Fruit fly (Drosophila melanogaster) whole organism, embryonic: ENCODE data around the gene Nt5b.

Experiments used
- Ada2b ChIP-seq: fragments of 200-800 bp; sonication (Bioruptor generic); IDR thresholded peaks from 2 replicates; pipeline ENCODE4 v1.3.6; 2022; ENCODE audit warnings: missing biosample characterization, missing genetic modification characterization
- Atf6 ChIP-seq: fragments of 200-800 bp; sonication (Bioruptor generic); IDR thresholded peaks from 2 replicates; pipeline ENCODE4 v1.3.6; 2022; ENCODE audit warnings: missing biosample characterization, missing genetic modification characterization
- CG11504 ChIP-seq: fragments of 200-800 bp; sonication (Bioruptor generic); optimal IDR thresholded peaks from 3 replicates; lab custom pipeline; 2019; ENCODE audit warnings: missing biosample characterization, mild to moderate bottlenecking, missing genetic modification characterization, moderate library complexity
- CG13424 ChIP-seq: fragments of 200-800 bp; sonication (Bioruptor generic); optimal IDR thresholded peaks from 2 replicates; lab custom pipeline; 2019; ENCODE audit warnings: missing biosample characterization, mild to moderate bottlenecking, missing genetic modification characterization, moderate library complexity
- CG15269 ChIP-seq: fragments of 200-800 bp; sonication (Bioruptor generic); optimal IDR thresholded peaks from 2 replicates; lab custom pipeline; 2018; ENCODE audit warnings: missing biosample characterization, mild to moderate bottlenecking, missing genetic modification characterization, moderate library complexity
- CG18599 ChIP-seq: fragments of 200-800 bp; sonication (Bioruptor generic); optimal IDR thresholded peaks from 3 replicates; lab custom pipeline; 2017; ENCODE audit warnings: missing biosample characterization, missing genetic modification characterization, mild to moderate bottlenecking, moderate library complexity, missing genetic modification reagents
- CG2120 ChIP-seq: fragments of 200-800 bp; sonication (Bioruptor generic); optimal IDR thresholded peaks from 3 replicates; lab custom pipeline; 2016; ENCODE audit warnings: missing biosample characterization, missing genetic modification characterization
- CG2678 ChIP-seq: fragments of 200-800 bp; sonication (Bioruptor generic); optimal IDR thresholded peaks from 3 replicates; lab custom pipeline; 2019; ENCODE audit warnings: missing biosample characterization, mild to moderate bottlenecking, missing genetic modification characterization, moderate library complexity
- CG31441 ChIP-seq: fragments of 200-800 bp; sonication (Bioruptor generic); IDR thresholded peaks from 2 replicates; pipeline ENCODE4 v1.3.6; 2022; ENCODE audit warnings: missing biosample characterization, missing genetic modification characterization
- CG3281 ChIP-seq: fragments of 200-800 bp; sonication (Bioruptor generic); optimal IDR thresholded peaks from 3 replicates; lab custom pipeline; 2017; ENCODE audit warnings: missing biosample characterization, mild to moderate bottlenecking, missing genetic modification characterization
- CG3847 ChIP-seq: fragments of 200-800 bp; sonication (Bioruptor generic); IDR thresholded peaks from 2 replicates; pipeline ENCODE4 v1.3.6; 2022; ENCODE audit warnings: missing biosample characterization, missing genetic modification characterization
- CG7556 ChIP-seq: fragments of 200-800 bp; sonication (Bioruptor generic); optimal IDR thresholded peaks from 2 replicates; lab custom pipeline; 2017; ENCODE audit warnings: missing biosample characterization, mild to moderate bottlenecking, missing genetic modification characterization
- CG7839 ChIP-seq: fragments of 200-800 bp; sonication (Bioruptor generic); optimal IDR thresholded peaks from 3 replicates; lab custom pipeline; 2018; ENCODE audit warnings: missing biosample characterization, mild to moderate bottlenecking, missing genetic modification characterization, moderate library complexity
- CoRest ChIP-seq: fragments of 200-800 bp; sonication (Bioruptor generic); optimal IDR thresholded peaks from 3 replicates; lab custom pipeline; 2018; ENCODE audit warnings: missing biosample characterization, mild to moderate bottlenecking, missing genetic modification characterization, moderate library complexity
- D19B ChIP-seq: fragments of 200-800 bp; sonication (Bioruptor generic); optimal IDR thresholded peaks from 2 replicates; lab custom pipeline; 2017; ENCODE audit warnings: missing biosample characterization, mild to moderate bottlenecking, missing genetic modification characterization
- Dip3 ChIP-seq: fragments of 200-800 bp; sonication (Bioruptor generic); optimal IDR thresholded peaks from 3 replicates; lab custom pipeline; 2016; ENCODE audit warnings: missing biosample characterization, missing genetic modification characterization
- Ets65A ChIP-seq: fragments of 200-800 bp; sonication (Bioruptor generic); peaks from one replicate; lab custom pipeline; 2016; ENCODE audit warnings: missing biosample characterization, missing genetic modification characterization
- Fer2 ChIP-seq: fragments of 200-800 bp; sonication (Bioruptor generic); optimal IDR thresholded peaks from 2 replicates; lab custom pipeline; 2018; ENCODE audit warnings: missing biosample characterization, mild to moderate bottlenecking, missing genetic modification characterization, moderate library complexity
- Fer3 ChIP-seq: fragments of 200-800 bp; sonication (Bioruptor generic); optimal IDR thresholded peaks from 2 replicates; lab custom pipeline; 2018; ENCODE audit warnings: missing biosample characterization, mild to moderate bottlenecking, missing genetic modification characterization, moderate library complexity
- H15 ChIP-seq: fragments of 200-800 bp; sonication (Bioruptor generic); IDR thresholded peaks from 3 replicates; pipeline ENCODE4 v1.3.6; 2022; ENCODE audit warnings: missing biosample characterization, missing genetic modification characterization
- Hr51 ChIP-seq, 2 experiments: fragments of 200-800 bp; sonication (Bioruptor generic); optimal IDR thresholded peaks; 2 replicates in 1 of 2; 3 replicates in 1 of 2; lab custom pipeline; 2016 to 2018; ENCODE audit warnings: missing biosample characterization in 2 of 2, missing genetic modification characterization in 2 of 2, mild to moderate bottlenecking in 1 of 2, moderate library complexity in 1 of 2
- Meics ChIP-seq: fragments of 200-800 bp; sonication (Bioruptor generic); optimal IDR thresholded peaks from 2 replicates; lab custom pipeline; 2017; ENCODE audit warnings: missing biosample characterization, mild to moderate bottlenecking, missing genetic modification characterization
- Pdp1 ChIP-seq, 2 experiments: fragments of 200-800 bp; sonication (Bioruptor generic); optimal IDR thresholded peaks; 3 replicates each; lab custom pipeline; 2016; ENCODE audit warnings: missing biosample characterization in 2 of 2, missing genetic modification characterization in 2 of 2, mild to moderate bottlenecking in 1 of 2, moderate library complexity in 1 of 2
- Sox102F ChIP-seq: fragments of 200-800 bp; sonication (Bioruptor generic); optimal IDR thresholded peaks from 2 replicates; lab custom pipeline; 2018; ENCODE audit warnings: missing biosample characterization, mild to moderate bottlenecking, missing genetic modification characterization, moderate library complexity
- bab2 ChIP-seq: fragments of 200-800 bp; sonication (Bioruptor generic); optimal IDR thresholded peaks from 2 replicates; lab custom pipeline; 2016; ENCODE audit warnings: missing biosample characterization, missing genetic modification characterization
- cato ChIP-seq: fragments of 200-800 bp; sonication (Bioruptor generic); optimal IDR thresholded peaks from 2 replicates; lab custom pipeline; 2016; ENCODE audit warnings: missing biosample characterization, missing genetic modification characterization, borderline replicate concordance
- ci ChIP-seq: fragments of 200-800 bp; sonication (Bioruptor generic); IDR thresholded peaks from 3 replicates; pipeline ENCODE4 v1.3.6; 2022; ENCODE audit warnings: missing biosample characterization, missing genetic modification characterization
- cwo ChIP-seq: fragments of 200-800 bp; sonication (Bioruptor generic); optimal IDR thresholded peaks from 3 replicates; lab custom pipeline; 2017; ENCODE audit warnings: missing biosample characterization, missing genetic modification characterization, mild to moderate bottlenecking, moderate library complexity, missing genetic modification reagents
- dysf ChIP-seq: fragments of 200-800 bp; sonication (Bioruptor generic); IDR thresholded peaks from 3 replicates; pipeline ENCODE4 v1.3.6; 2022; ENCODE audit warnings: missing biosample characterization, missing genetic modification characterization
- ems ChIP-seq: fragments of 200-800 bp; sonication (Bioruptor generic); optimal IDR thresholded peaks from 3 replicates; lab custom pipeline; 2016; ENCODE audit warnings: missing biosample characterization, missing genetic modification characterization
- gcm2 ChIP-seq: fragments of 200-800 bp; sonication (Bioruptor generic); optimal IDR thresholded peaks from 2 replicates; lab custom pipeline; 2016; ENCODE audit warnings: missing biosample characterization, missing genetic modification characterization
- gem ChIP-seq: fragments of 200-800 bp; sonication (Bioruptor generic); optimal IDR thresholded peaks from 2 replicates; lab custom pipeline; 2019; ENCODE audit warnings: missing biosample characterization, mild to moderate bottlenecking, missing genetic modification characterization, moderate library complexity
- grau ChIP-seq: fragments of 200-800 bp; optimal IDR thresholded peaks from 3 replicates; lab custom pipeline; 2019; ENCODE audit warnings: missing biosample characterization, mild to moderate bottlenecking, missing genetic modification characterization, moderate library complexity
- hbn ChIP-seq: fragments of 200-800 bp; sonication (Bioruptor generic); IDR thresholded peaks from 2 replicates; pipeline ENCODE4 v1.3.6; 2022; ENCODE audit warnings: missing biosample characterization, missing genetic modification characterization; ENCODE audit not compliant: partially characterized antibody
- lab ChIP-seq: fragments of 200-800 bp; sonication (Bioruptor generic); optimal IDR thresholded peaks from 3 replicates; lab custom pipeline; 2017; ENCODE audit warnings: missing biosample characterization, missing genetic modification characterization, mild to moderate bottlenecking, moderate library complexity, missing genetic modification reagents
- lmd ChIP-seq: fragments of 200-800 bp; sonication (Bioruptor generic); IDR thresholded peaks from 2 replicates; pipeline ENCODE4 v1.3.6; 2022; ENCODE audit warnings: missing biosample characterization, missing genetic modification characterization
- luna ChIP-seq: fragments of 200-800 bp; sonication (Bioruptor generic); optimal IDR thresholded peaks from 2 replicates; lab custom pipeline; 2016; ENCODE audit warnings: missing biosample characterization, missing genetic modification characterization
- pita ChIP-seq: fragments of 200-800 bp; sonication (Bioruptor generic); optimal IDR thresholded peaks from 2 replicates; lab custom pipeline; 2017; ENCODE audit warnings: missing biosample characterization, mild to moderate bottlenecking, missing genetic modification characterization
- repo ChIP-seq: fragments of 200-800 bp; sonication (Bioruptor generic); optimal IDR thresholded peaks from 2 replicates; lab custom pipeline; 2016; ENCODE audit warnings: missing biosample characterization, missing genetic modification characterization
- row ChIP-seq: fragments of 200-800 bp; sonication (Bioruptor generic); IDR thresholded peaks from 3 replicates; pipeline ENCODE4 v1.3.6; 2022; ENCODE audit warnings: missing biosample characterization, missing genetic modification characterization
- scrt ChIP-seq: fragments of 200-800 bp; sonication (Bioruptor generic); optimal IDR thresholded peaks from 2 replicates; lab custom pipeline; 2018; ENCODE audit warnings: missing biosample characterization, mild to moderate bottlenecking, missing genetic modification characterization, moderate library complexity
- sd ChIP-seq: fragments of 200-800 bp; sonication (Bioruptor generic); optimal IDR thresholded peaks from 3 replicates; lab custom pipeline; 2018; ENCODE audit warnings: missing biosample characterization, mild to moderate bottlenecking, missing genetic modification characterization, moderate library complexity
- shn ChIP-seq: fragments of 200-800 bp; sonication (Bioruptor generic); optimal IDR thresholded peaks from 3 replicates; lab custom pipeline; 2016; ENCODE audit warnings: missing biosample characterization, missing genetic modification characterization
- slbo ChIP-seq: fragments of 200-800 bp; sonication (Bioruptor generic); IDR thresholded peaks from 2 replicates; pipeline ENCODE4 v1.3.6; 2022; ENCODE audit warnings: missing biosample characterization, missing genetic modification characterization
- sob ChIP-seq: fragments of 200-800 bp; sonication (Bioruptor generic); IDR thresholded peaks from 2 replicates; pipeline ENCODE4 v1.3.6; 2022; ENCODE audit warnings: missing biosample characterization, missing genetic modification characterization
- trh ChIP-seq: fragments of 200-800 bp; sonication (Bioruptor generic); optimal IDR thresholded peaks from 2 replicates; lab custom pipeline; 2016; ENCODE audit warnings: missing biosample characterization, missing genetic modification characterization
- twi ChIP-seq: fragments of 200-800 bp; optimal IDR thresholded peaks from 2 replicates; lab custom pipeline; 2019; ENCODE audit warnings: missing biosample characterization, mild to moderate bottlenecking, missing genetic modification characterization, moderate library complexity
- wor ChIP-seq: fragments of 200-800 bp; sonication (Bioruptor generic); IDR thresholded peaks from 2 replicates; pipeline ENCODE4 v1.3.6; 2022; ENCODE audit warnings: missing biosample characterization, missing genetic modification characterization
- zfh2 ChIP-seq: fragments of 200-800 bp; sonication (Bioruptor generic); optimal IDR thresholded peaks from 2 replicates; lab custom pipeline; 2016; ENCODE audit warnings: missing biosample characterization, missing genetic modification characterization

Nt5b gene

DNA sequence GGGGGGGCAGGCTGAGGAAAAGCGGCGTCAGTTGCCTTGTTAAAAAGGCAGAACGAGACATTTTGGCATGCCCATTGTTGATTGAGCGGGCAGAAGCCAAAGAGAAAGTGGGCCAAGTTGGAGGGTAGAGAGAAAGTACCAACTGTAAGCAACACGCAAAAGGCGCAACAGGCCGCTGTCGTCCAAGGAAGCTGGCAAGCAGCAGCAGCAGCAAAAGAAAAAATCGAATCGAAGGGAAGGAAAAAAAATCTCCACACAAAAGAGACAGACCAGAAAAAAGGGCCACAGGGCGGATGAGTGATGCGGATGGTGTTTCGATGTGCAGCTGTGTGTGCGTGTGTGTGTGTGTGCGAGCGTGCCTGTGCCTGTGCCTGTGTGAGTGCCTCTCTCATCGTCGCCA, 62.3 kb downstream of the Nt5b start:
- TF ChIP-seq luna (no peak), wor (GFP tag; lab: Robert Waterston, UW) (no peak), trh (GFP tag; lab: Kevin White, UChicago) (no peak), ems (GFP tag; lab: Kevin White, UChicago) (no peak), scrt (peak; percentile 92), shn (GFP tag; lab: Kevin White, UChicago) (no peak), Atf6 (GFP tag; lab: Robert Waterston, UW) (no peak)

DNA sequence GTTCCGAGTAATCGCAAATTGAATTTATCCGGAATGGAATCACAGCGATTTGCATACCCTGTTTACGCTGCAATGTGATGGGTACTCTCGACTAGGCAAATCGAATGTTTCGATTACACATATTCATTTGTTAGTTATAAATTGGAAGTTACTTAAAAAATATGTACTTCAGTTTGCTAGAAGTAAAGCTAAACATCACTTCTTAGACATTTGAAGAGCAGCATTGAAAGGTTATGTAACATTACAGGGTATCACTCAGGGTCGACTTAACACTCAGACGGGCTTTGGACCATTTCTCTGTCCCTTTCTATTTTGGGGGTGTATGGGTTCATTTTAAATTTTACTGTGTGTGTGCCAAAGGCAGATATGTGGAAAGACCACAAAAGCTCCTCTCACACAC, 68.9 kb downstream of the Nt5b start:
- TF ChIP-seq Fer2 (tag; lab: Kevin White, UChicago) (no peak), Hr51 (GFP tag; optimal IDR thresholded peaks at IDR 0.05; lab: Kevin White, UChicago) (peak in 1 of 2 experiments; percentile 28), gcm2 (GFP tag; lab: Kevin White, UChicago) (no peak), Fer3 (peak; percentile 41), CG7556 (peak; percentile 9), cwo (peak; percentile 31), CG31441 (GFP tag; lab: Robert Waterston, UW) (0 out of 2 replicates have a peak, but pooled peaks have one; percentile 12), CoRest (tag; lab: Kevin White, UChicago) (peak; percentile 2), CG2678 (tag; lab: Kevin White, UChicago) (peak; percentile 49), ci (GFP tag; lab: Robert Waterston, UW) (peak; percentile 12; the same call in 1 of the 3 replicates), lab (GFP tag; lab: Kevin White, UChicago) (peak; percentile 53), cato (GFP tag; lab: Kevin White, UChicago) (no peak), repo (GFP tag; lab: Kevin White, UChicago) (no peak), CG3281 (GFP tag; lab: Kevin White, UChicago) (peak; percentile 19), Dip3 (GFP tag; lab: Kevin White, UChicago) (no peak), slbo (GFP tag; lab: Robert Waterston, UW) (0 out of 2 replicates have a peak, but pooled peaks have one; percentile 17), CG15269 (tag; lab: Kevin White, UChicago) (peak; percentile 34), CG3847 (GFP tag; lab: Robert Waterston, UW) (0 out of 2 replicates have a peak, but pooled peaks have one; percentile 30), hbn (GFP tag; lab: Robert Waterston, UW) (no peak), zfh2 (GFP tag; lab: Kevin White, UChicago) (no peak), CG11504 (tag; lab: Kevin White, UChicago) (peak; percentile 54), H15 (GFP tag; lab: Robert Waterston, UW) (no peak), Ada2b (GFP tag; lab: Robert Waterston, UW) (0 out of 2 replicates have a peak, but pooled peaks have one; percentile 9), dysf (GFP tag; lab: Robert Waterston, UW) (0 out of 3 replicates have a peak, but pooled peaks have one; percentile 42), row (GFP tag; lab: Robert Waterston, UW) (peak; percentile 52; the same call in 2 of the 3 replicates), Meics (GFP tag; lab: Kevin White, UChicago) (peak; percentile 21), lmd (peak; percentile 34; the same call in 1 of the 2 replicates), CG18599 (GFP tag; lab: Kevin White, UChicago) (peak; percentile 64), grau (tag; lab: Kevin White, UChicago) (peak; percentile 25), twi (tag; lab: Kevin White, UChicago) (no peak), D19B (GFP tag; lab: Kevin White, UChicago) (peak; percentile 71), CG2120 (GFP tag; lab: Kevin White, UChicago) (peak; percentile 51), Pdp1 (GFP tag; optimal IDR thresholded peaks at IDR 0.05; lab: Kevin White, UChicago) (peak in 1 of 2 experiments; percentile 82), bab2 (GFP tag; lab: Kevin White, UChicago) (peak; percentile 1), CG7839 (peak; percentile 54), gem (peak; percentile 29), pita (no peak), CG13424 (tag; lab: Kevin White, UChicago) (peak; percentile 11), sd (tag; lab: Kevin White, UChicago) (no peak), sob (GFP tag; lab: Robert Waterston, UW) (peak; percentile 34; the same call in 1 of the 2 replicates), Ets65A (GFP tag; lab: Kevin White, UChicago) (peak; percentile 46), Sox102F (GFP tag; lab: Kevin White, UChicago) (peak; percentile 33)
